Worm (Caenorhabditis elegans): Measurements from ENCODE around the gene chil-6.

ce11 chrII:9874508-9875229 lies 17.0 kb upstream of the chil-6 start, which contains the start of the genes chil-2 and ctsa-3.2:
- TF ChIP-seq hmg-11 (tag; optimal IDR thresholded peaks at IDR 0.05) = no peak
- TF ChIP-seq pha-4 (tag; optimal IDR thresholded peaks at IDR 0.05) = no peak
- TF ChIP-seq mdl-1 (tag; optimal IDR thresholded peaks at IDR 0.05) = no peak
- no peak for TF ChIP-seq ztf-11 (tag; optimal IDR thresholded peaks at IDR 0.05)
- TF ChIP-seq nhr-25 (tag; optimal IDR thresholded peaks at IDR 0.05) = no peak
- TF ChIP-seq nhr-11 (tag; optimal IDR thresholded peaks at IDR 0.05) = no peak
- TF ChIP-seq unc-62 (GFP tag; optimal IDR thresholded peaks at IDR 0.05) = no peak
- no peak for TF ChIP-seq elt-1 (tag; optimal IDR thresholded peaks at IDR 0.05)
- TF ChIP-seq fos-1 (tag; optimal IDR thresholded peaks at IDR 0.05) = no peak
- no peak for TF ChIP-seq nhr-23 (tag; optimal IDR thresholded peaks at IDR 0.05)
- TF ChIP-seq zag-1 (tag; optimal IDR thresholded peaks at IDR 0.05) = no peak
- no peak for TF ChIP-seq nhr-28 (tag; optimal IDR thresholded peaks at IDR 0.05)
- no peak for TF ChIP-seq lin-39 (tag; optimal IDR thresholded peaks at IDR 0.05)
- no peak for TF ChIP-seq fkh-10 (GFP tag; optimal IDR thresholded peaks at IDR 0.05)
